Fruit fly (Drosophila melanogaster) whole organism, embryonic: ENCODE data around the gene CG4461.

Source experiments
- BEAF-32 ChIP-seq: fragments of 200-800 bp; sonication (Bioruptor generic); optimal IDR thresholded peaks from 3 replicates; lab custom pipeline; 2017; ENCODE audit warnings: missing biosample characterization, missing genetic modification characterization, mild to moderate bottlenecking, moderate library complexity, missing genetic modification reagents
- CG14710 ChIP-seq: fragments of 200-800 bp; sonication (Bioruptor generic); optimal IDR thresholded peaks from 3 replicates; lab custom pipeline; 2019; ENCODE audit warnings: missing biosample characterization, mild to moderate bottlenecking, missing genetic modification characterization, moderate library complexity
- CG17385 ChIP-seq: fragments of 200-800 bp; sonication (Bioruptor generic); optimal IDR thresholded peaks from 3 replicates; lab custom pipeline; 2018; ENCODE audit warnings: missing biosample characterization, mild to moderate bottlenecking, missing genetic modification characterization
- CG17568 ChIP-seq: fragments of 200-800 bp; sonication (Bioruptor generic); optimal IDR thresholded peaks from 2 replicates; lab custom pipeline; 2018; ENCODE audit warnings: missing biosample characterization, mild to moderate bottlenecking, missing genetic modification characterization, moderate library complexity
- CG18011 ChIP-seq: fragments of 200-800 bp; sonication (Bioruptor generic); optimal IDR thresholded peaks from 2 replicates; lab custom pipeline; 2017; ENCODE audit warnings: missing biosample characterization, missing genetic modification characterization, mild to moderate bottlenecking, moderate library complexity, missing genotype
- CG2129 ChIP-seq: fragments of 200-800 bp; sonication (Bioruptor generic); IDR thresholded peaks from 2 replicates; pipeline ENCODE4 v1.3.6; 2022; ENCODE audit warnings: missing biosample characterization, missing genetic modification characterization; ENCODE audit not compliant: partially characterized antibody
- CG34376 ChIP-seq: fragments of 200-800 bp; sonication (Bioruptor generic); optimal IDR thresholded peaks from 2 replicates; lab custom pipeline; 2018; ENCODE audit warnings: missing biosample characterization, mild to moderate bottlenecking, missing genetic modification characterization
- CG3847 ChIP-seq: fragments of 200-800 bp; sonication (Bioruptor generic); IDR thresholded peaks from 2 replicates; pipeline ENCODE4 v1.3.6; 2022; ENCODE audit warnings: missing biosample characterization, missing genetic modification characterization
- CG4328 ChIP-seq: fragments of 200-800 bp; sonication (Bioruptor generic); optimal IDR thresholded peaks from 3 replicates; lab custom pipeline; 2017; ENCODE audit warnings: missing biosample characterization, missing genetic modification reagents, missing genetic modification characterization
- CG4424 ChIP-seq: fragments of 200-800 bp; sonication (Bioruptor generic); optimal IDR thresholded peaks from 3 replicates; lab custom pipeline; 2016; ENCODE audit warnings: missing biosample characterization, missing genetic modification characterization
- CG4730 ChIP-seq: fragments of 200-800 bp; sonication (Bioruptor generic); IDR thresholded peaks from 2 replicates; pipeline ENCODE4 v1.3.6; 2022; ENCODE audit warnings: missing biosample characterization, missing genetic modification characterization
- CG6765 ChIP-seq: fragments of 200-800 bp; sonication (Bioruptor generic); optimal IDR thresholded peaks from 3 replicates; lab custom pipeline; 2017; ENCODE audit warnings: missing biosample characterization, mild to moderate bottlenecking, missing genetic modification characterization
- CG6791 ChIP-seq: fragments of 200-800 bp; sonication (Bioruptor generic); IDR thresholded peaks from 3 replicates; pipeline ENCODE4 v1.3.6; 2022; ENCODE audit warnings: missing biosample characterization, missing genetic modification characterization; ENCODE audit not compliant: partially characterized antibody
- CG7372 ChIP-seq: fragments of 200-800 bp; sonication (Bioruptor generic); IDR thresholded peaks from 2 replicates; pipeline ENCODE4 v1.3.6; 2022; ENCODE audit warnings: missing biosample characterization, missing genetic modification characterization
- CG7963 ChIP-seq: fragments of 200-800 bp; sonication (Bioruptor generic); IDR thresholded peaks from 3 replicates; pipeline ENCODE4 v1.3.6; 2022; ENCODE audit warnings: missing biosample characterization, missing genetic modification characterization; ENCODE audit not compliant: partially characterized antibody
- Camta ChIP-seq: fragments of 200-800 bp; sonication (Bioruptor generic); optimal IDR thresholded peaks from 2 replicates; lab custom pipeline; 2016; ENCODE audit warnings: missing biosample characterization, missing genetic modification characterization
- HmgZ ChIP-seq: fragments of 200-800 bp; sonication (Bioruptor generic); optimal IDR thresholded peaks from 2 replicates; lab custom pipeline; 2018; ENCODE audit warnings: missing biosample characterization, mild to moderate bottlenecking, missing genetic modification characterization
- Hmr ChIP-seq: fragments of 200-800 bp; sonication (Bioruptor generic); optimal IDR thresholded peaks from 3 replicates; lab custom pipeline; 2017; ENCODE audit warnings: mild to moderate bottlenecking, missing biosample characterization, missing genetic modification reagents, missing genetic modification characterization
- Hr3 ChIP-seq: fragments of 200-800 bp; sonication (Bioruptor generic); optimal IDR thresholded peaks from 3 replicates; lab custom pipeline; 2016; ENCODE audit warnings: missing biosample characterization, missing genetic modification characterization
- Mes4 ChIP-seq: fragments of 200-800 bp; sonication (Bioruptor generic); optimal IDR thresholded peaks from 2 replicates; lab custom pipeline; 2016; ENCODE audit warnings: missing biosample characterization, missing genetic modification characterization
- NC2β ChIP-seq: fragments of 200-800 bp; sonication (Bioruptor generic); optimal IDR thresholded peaks from 2 replicates; lab custom pipeline; 2016; ENCODE audit warnings: missing biosample characterization, missing genetic modification characterization
- Nf-YB ChIP-seq: fragments of 200-800 bp; sonication (Bioruptor generic); optimal IDR thresholded peaks from 3 replicates; lab custom pipeline; 2019; ENCODE audit warnings: missing biosample characterization, mild to moderate bottlenecking, missing genetic modification characterization, moderate library complexity
- Stat92E ChIP-seq, 3 experiments: fragments of >200 bp in 2 of 3; fragments of 200-800 bp in 1 of 3; sonication (Bioruptor generic) in 1 of 3; optimal IDR thresholded peaks; 2 replicates each; lab custom pipeline; 2017 to 2019; ENCODE audit warnings: missing biosample characterization in 3 of 3, missing genetic modification characterization in 3 of 3, mild to moderate bottlenecking in 1 of 3, moderate library complexity in 1 of 3
- YL-1 ChIP-seq: fragments of 200-800 bp; sonication (Bioruptor generic); optimal IDR thresholded peaks from 3 replicates; lab custom pipeline; 2017; ENCODE audit warnings: missing biosample characterization, mild to moderate bottlenecking, missing genetic modification characterization
- amos ChIP-seq: fragments of 200-800 bp; sonication (Bioruptor generic); IDR thresholded peaks from 2 replicates; pipeline ENCODE4 v1.3.6; 2022; ENCODE audit warnings: missing biosample characterization, missing genetic modification characterization; ENCODE audit not compliant: partially characterized antibody
- bab2 ChIP-seq: fragments of 200-800 bp; sonication (Bioruptor generic); optimal IDR thresholded peaks from 2 replicates; lab custom pipeline; 2016; ENCODE audit warnings: missing biosample characterization, missing genetic modification characterization
- caup ChIP-seq: fragments of 200-800 bp; sonication (Bioruptor generic); optimal IDR thresholded peaks from 3 replicates; lab custom pipeline; 2017; ENCODE audit warnings: missing biosample characterization, mild to moderate bottlenecking, missing genetic modification characterization, moderate library complexity; ENCODE audit not compliant: severe bottlenecking
- chinmo ChIP-seq: fragments of 200-800 bp; sonication (Bioruptor generic); IDR thresholded peaks from 4 replicates; pipeline ENCODE4 v1.3.6; 2022; ENCODE audit warnings: missing biosample characterization, missing genetic modification characterization; ENCODE audit not compliant: partially characterized antibody
- ems ChIP-seq: fragments of 200-800 bp; sonication (Bioruptor generic); optimal IDR thresholded peaks from 3 replicates; lab custom pipeline; 2016; ENCODE audit warnings: missing biosample characterization, missing genetic modification characterization
- en ChIP-seq: fragments of 200-800 bp; sonication (Bioruptor generic); optimal IDR thresholded peaks from 2 replicates; lab custom pipeline; 2016; ENCODE audit warnings: missing biosample characterization, missing genetic modification characterization
- exex ChIP-seq: fragments of 200-800 bp; sonication (Bioruptor generic); optimal IDR thresholded peaks from 4 replicates; lab custom pipeline; 2018; ENCODE audit warnings: missing biosample characterization, mild to moderate bottlenecking, missing genetic modification characterization, moderate library complexity
- eyg ChIP-seq: fragments of 200-800 bp; sonication (Bioruptor generic); optimal IDR thresholded peaks from 3 replicates; lab custom pipeline; 2016; ENCODE audit warnings: missing biosample characterization, missing genetic modification characterization
- gem ChIP-seq: fragments of 200-800 bp; sonication (Bioruptor generic); optimal IDR thresholded peaks from 2 replicates; lab custom pipeline; 2019; ENCODE audit warnings: missing biosample characterization, mild to moderate bottlenecking, missing genetic modification characterization, moderate library complexity
- hb ChIP-seq: fragments of 200-800 bp; sonication (Bioruptor generic); IDR thresholded peaks from 3 replicates; pipeline ENCODE4 v1.3.6; 2022; ENCODE audit warnings: missing biosample characterization, missing genetic modification characterization; ENCODE audit not compliant: partially characterized antibody
- insv ChIP-seq, 2 experiments: fragments of 200-800 bp; sonication (Bioruptor generic); optimal IDR thresholded peaks; 3 replicates each; lab custom pipeline; 2016 to 2018; ENCODE audit warnings: missing biosample characterization in 2 of 2, missing genetic modification characterization in 2 of 2
- inv ChIP-seq: fragments of 200-800 bp; sonication (Bioruptor generic); IDR thresholded peaks from 2 replicates; pipeline ENCODE4 v1.3.6; 2022; ENCODE audit warnings: missing biosample characterization, missing genetic modification characterization; ENCODE audit not compliant: partially characterized antibody
- lola ChIP-seq, 3 experiments: fragments of >200 bp in 2 of 3; fragments of 200-800 bp in 1 of 3; sonication (Bioruptor generic) in 1 of 3; optimal IDR thresholded peaks; 2 replicates each; lab custom pipeline; 2017 to 2019; ENCODE audit warnings: missing biosample characterization in 3 of 3, missing genetic modification characterization in 3 of 3, mild to moderate bottlenecking in 1 of 3, moderate library complexity in 1 of 3
- org-1 ChIP-seq: fragments of 200-800 bp; sonication (Bioruptor generic); optimal IDR thresholded peaks from 2 replicates; lab custom pipeline; 2017; ENCODE audit warnings: missing biosample characterization, missing genetic modification characterization
- pzg ChIP-seq: fragments of 200-800 bp; sonication (Bioruptor generic); optimal IDR thresholded peaks from 3 replicates; lab custom pipeline; 2018; ENCODE audit warnings: missing biosample characterization, mild to moderate bottlenecking, missing genetic modification characterization, moderate library complexity
- repo ChIP-seq: fragments of 200-800 bp; sonication (Bioruptor generic); optimal IDR thresholded peaks from 2 replicates; lab custom pipeline; 2016; ENCODE audit warnings: missing biosample characterization, missing genetic modification characterization
- row ChIP-seq: fragments of 200-800 bp; sonication (Bioruptor generic); IDR thresholded peaks from 3 replicates; pipeline ENCODE4 v1.3.6; 2022; ENCODE audit warnings: missing biosample characterization, missing genetic modification characterization
- so ChIP-seq: fragments of 200-800 bp; sonication (Bioruptor generic); IDR thresholded peaks from 3 replicates; pipeline ENCODE4 v1.3.6; 2022; ENCODE audit warnings: missing biosample characterization, missing genetic modification characterization
- tup ChIP-seq: fragments of 200-800 bp; sonication (Bioruptor generic); optimal IDR thresholded peaks from 2 replicates; lab custom pipeline; 2016; ENCODE audit warnings: missing biosample characterization, mild to moderate bottlenecking, missing genetic modification characterization, moderate library complexity
- unpg ChIP-seq: fragments of 200-800 bp; sonication (Bioruptor generic); optimal IDR thresholded peaks from 3 replicates; lab custom pipeline; 2018; ENCODE audit warnings: missing biosample characterization, mild to moderate bottlenecking, missing genetic modification characterization, moderate library complexity
- wek ChIP-seq: fragments of 200-800 bp; sonication (Bioruptor generic); optimal IDR thresholded peaks from 3 replicates; lab custom pipeline; 2018; ENCODE audit warnings: missing biosample characterization, mild to moderate bottlenecking, missing genetic modification characterization, moderate library complexity
- zen ChIP-seq: fragments of 200-800 bp; sonication (Bioruptor generic); optimal IDR thresholded peaks from 3 replicates; lab custom pipeline; 2018; ENCODE audit warnings: missing biosample characterization, mild to moderate bottlenecking, missing genetic modification characterization, moderate library complexity

CG4461 gene

DNA sequence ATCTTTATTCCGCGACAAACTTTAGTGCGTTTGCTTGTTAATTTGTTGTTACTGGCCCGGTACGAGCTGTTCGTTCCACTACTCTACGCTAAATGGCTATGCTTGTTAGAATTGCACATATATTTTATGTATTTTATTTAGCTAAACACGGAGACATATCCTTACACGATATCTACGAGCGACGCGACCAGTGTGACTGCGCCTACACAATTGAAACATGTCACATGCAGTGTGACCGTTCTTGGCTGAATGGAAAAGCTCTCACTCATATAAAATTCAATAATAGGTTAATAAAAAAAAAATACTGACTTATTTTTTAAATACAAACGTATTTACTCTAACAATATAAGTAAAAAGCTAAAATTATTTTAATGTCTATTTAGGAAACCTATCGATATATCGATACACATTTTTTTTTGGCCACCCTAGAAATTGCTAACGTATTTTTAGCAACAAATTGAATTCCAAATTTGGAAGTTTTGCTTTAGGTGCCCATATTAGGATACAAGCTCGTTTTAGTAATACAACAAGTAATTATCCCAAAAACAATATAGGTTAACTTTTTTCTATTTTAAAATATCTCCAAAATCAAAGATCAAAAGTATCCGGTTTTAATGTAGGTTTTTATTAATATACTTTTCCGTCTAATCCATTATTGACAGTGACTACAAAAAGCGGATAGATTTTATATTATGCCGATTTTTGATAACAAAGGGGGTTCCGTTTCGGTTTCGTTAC, 24.0 kb downstream of the CG4461 start, which contains the start of gene CG4080 (continued):
- TF ChIP-seq eyg = no peak
- TF ChIP-seq CG4424 (GFP tag; lab: Kevin White, UChicago) = peak; percentile 8
- peak in 1 of 2 experiments; percentile 25 for TF ChIP-seq insv (GFP tag; optimal IDR thresholded peaks at IDR 0.05; lab: Kevin White, UChicago)
- peak; percentile 24; the same call in 1 of the 3 replicates for TF ChIP-seq hb (GFP tag; lab: Robert Waterston, UW)
- no peak for TF ChIP-seq org-1
- peak; percentile 13 for TF ChIP-seq CG18011
- TF ChIP-seq pzg = peak; percentile 81
- peak; percentile 26 for TF ChIP-seq zen
- TF ChIP-seq wek (GFP tag; lab: Kevin White, UChicago) = peak; percentile 10
- TF ChIP-seq Nf-YB = peak; percentile 23
- no peak for TF ChIP-seq repo (GFP tag; lab: Kevin White, UChicago)
- peak; percentile 42 for TF ChIP-seq Hmr (GFP tag; lab: Kevin White, UChicago)
- TF ChIP-seq CG34376 (GFP tag; lab: Kevin White, UChicago) = peak; percentile 55
- peak; percentile 63 for TF ChIP-seq YL-1 (GFP tag; lab: Kevin White, UChicago)
- TF ChIP-seq CG17568 = peak; percentile 34
- TF ChIP-seq unpg (GFP tag; lab: Kevin White, UChicago) = peak; percentile 37
- TF ChIP-seq CG6791 (GFP tag; lab: Robert Waterston, UW) = peak; percentile 65; the same call in 1 of the 3 replicates
- 0 out of 3 replicates have a peak, but pooled peaks have one; percentile 28 for TF ChIP-seq CG7963 (GFP tag; lab: Robert Waterston, UW)
- TF ChIP-seq bab2 = no peak
- peak; percentile 1 for TF ChIP-seq exex (tag; lab: Kevin White, UChicago)
- TF ChIP-seq Hr3 = peak; percentile 19
- TF ChIP-seq inv (GFP tag; lab: Robert Waterston, UW) = peak; percentile 73
- no peak for TF ChIP-seq CG7372 (GFP tag; lab: Robert Waterston, UW)
- no peak for TF ChIP-seq tup (GFP tag; lab: Kevin White, UChicago)
- peak in 1 of 3 experiments; percentile 25 for TF ChIP-seq lola (GFP tag; optimal IDR thresholded peaks at IDR 0.05; lab: Kevin White, UChicago)
- TF ChIP-seq NC2β = peak; percentile 5
- TF ChIP-seq BEAF-32 (GFP tag; lab: Kevin White, UChicago) = peak; percentile 86
- TF ChIP-seq Mes4 (GFP tag; lab: Kevin White, UChicago) = peak; percentile 19
- TF ChIP-seq CG4328 (GFP tag; lab: Kevin White, UChicago) = no peak
- TF ChIP-seq amos (GFP tag; lab: Robert Waterston, UW) = peak; percentile 76; the same call in 1 of the 2 replicates
- no peak for TF ChIP-seq CG4730 (GFP tag; lab: Robert Waterston, UW)
- TF ChIP-seq chinmo = peak; percentile 57; the same call in 1 of the 4 replicates
- TF ChIP-seq caup (GFP tag; lab: Kevin White, UChicago) = peak; percentile 33
- TF ChIP-seq Camta = peak; percentile 16
- TF ChIP-seq CG14710 = peak; percentile 80
- TF ChIP-seq so (GFP tag; lab: Robert Waterston, UW) = 0 out of 3 replicates have a peak, but pooled peaks have one; percentile 45
- TF ChIP-seq en (GFP tag; lab: Kevin White, UChicago) = no peak
- TF ChIP-seq Stat92E (GFP tag; optimal IDR thresholded peaks at IDR 0.05; lab: Kevin White, UChicago) = peak in 1 of 3 experiments; percentile 17
- peak; percentile 54 for TF ChIP-seq CG6765 (GFP tag; lab: Kevin White, UChicago)
- TF ChIP-seq CG3847 (GFP tag; lab: Robert Waterston, UW) = peak; percentile 18; the same call in 1 of the 2 replicates
- peak; percentile 70 for TF ChIP-seq row (GFP tag; lab: Robert Waterston, UW)
- peak; percentile 63 for TF ChIP-seq HmgZ (tag; lab: Kevin White, UChicago)
- TF ChIP-seq CG2129 (GFP tag; lab: Robert Waterston, UW) = peak; percentile 62; the same call in 1 of the 2 replicates
- TF ChIP-seq CG17385 (GFP tag; lab: Kevin White, UChicago) = peak; percentile 8
- peak; percentile 35 for TF ChIP-seq ems (GFP tag; lab: Kevin White, UChicago)
- TF ChIP-seq gem = peak; percentile 34
